Worm (Caenorhabditis elegans): ENCODE results near the gene daf-41.

Gene daf-41

ce11 chrIII:5245067-5245466 lies 29.5 kb downstream of the daf-41 start:
- TF ChIP-seq dao-5 (tag; optimal IDR thresholded peaks at IDR 0.05) (no peak), W03F9.2 (tag; optimal IDR thresholded peaks at IDR 0.05) (no peak), him-1 (tag; optimal IDR thresholded peaks at IDR 0.05) (no peak)

- TF ChIP-seq dao-5 (tag; optimal IDR thresholded peaks at IDR 0.05) = no peak
- TF ChIP-seq him-1 (tag; optimal IDR thresholded peaks at IDR 0.05) = no peak
- no peak for TF ChIP-seq W03F9.2 (tag; optimal IDR thresholded peaks at IDR 0.05)
Observed at ce11 chrIII:5244539-5244938, 30.0 kb downstream of the daf-41 start, which contains the start of gene cnd-1. Gene cnd-1, minus strand, starts transcription at chrIII:5244639.

ce11 chrIII:5241854-5242253 lies 32.7 kb downstream of the daf-41 start:
- TF ChIP-seq him-1 (tag; optimal IDR thresholded peaks at IDR 0.05) (no peak), dao-5 (tag; optimal IDR thresholded peaks at IDR 0.05) (no peak), W03F9.2 (tag; optimal IDR thresholded peaks at IDR 0.05) (no peak)

ce11 chrIII:5236104-5236503 lies 38.5 kb downstream of the daf-41 start, which contains the start of gene prx-10:
Gene prx-10, plus strand, starts transcription at chrIII:5236404.
- no peak for TF ChIP-seq W03F9.2 (tag; optimal IDR thresholded peaks at IDR 0.05)

- TF ChIP-seq W03F9.2 (tag; optimal IDR thresholded peaks at IDR 0.05) = no peak
- TF ChIP-seq dao-5 (tag; optimal IDR thresholded peaks at IDR 0.05) = no peak
- no peak for TF ChIP-seq him-1 (tag; optimal IDR thresholded peaks at IDR 0.05)
Observed at ce11 chrIII:5234312-5234711, 40.3 kb downstream of the daf-41 start, which contains the start of gene mrps-26. Gene mrps-26, plus strand, starts transcription at chrIII:5234612.

- TF ChIP-seq him-1 (tag; optimal IDR thresholded peaks at IDR 0.05) = no peak
- TF ChIP-seq W03F9.2 (tag; optimal IDR thresholded peaks at IDR 0.05) = no peak
- no peak for TF ChIP-seq dao-5 (tag; optimal IDR thresholded peaks at IDR 0.05)
Observed at ce11 chrIII:5233140-5233539, 41.4 kb downstream of the daf-41 start.

- no peak for TF ChIP-seq dao-5 (tag; optimal IDR thresholded peaks at IDR 0.05)
Observed at ce11 chrIII:5230415-5230814, 44.1 kb downstream of the daf-41 start, which contains the start of gene prmt-5. Gene prmt-5, plus strand, starts transcription at chrIII:5230555.

- TF ChIP-seq dao-5 (tag; optimal IDR thresholded peaks at IDR 0.05) (no peak), W03F9.2 (tag; optimal IDR thresholded peaks at IDR 0.05) (no peak), him-1 (tag; optimal IDR thresholded peaks at IDR 0.05) (no peak)
Observed at ce11 chrIII:5229511-5230250, 44.9 kb downstream of the daf-41 start.

- TF ChIP-seq W03F9.2 (tag; optimal IDR thresholded peaks at IDR 0.05) = no peak
- no peak for TF ChIP-seq dao-5 (tag; optimal IDR thresholded peaks at IDR 0.05)
- TF ChIP-seq him-1 (tag; optimal IDR thresholded peaks at IDR 0.05) = no peak
Observed at ce11 chrIII:5228839-5229238, 45.7 kb downstream of the daf-41 start.

ce11 chrIII:5227831-5228467 lies 46.6 kb downstream of the daf-41 start, which contains the start of the genes C34E10.12, C34E10.10 and atp-2:
Gene C34E10.12, minus strand, starts transcription at chrIII:5227881.
Gene C34E10.10, minus strand, starts transcription at chrIII:5227884.
Gene atp-2, plus strand, starts transcription at chrIII:5228417.
- TF ChIP-seq W03F9.2 (tag; optimal IDR thresholded peaks at IDR 0.05) (peak; percentile 89), dao-5 (tag; optimal IDR thresholded peaks at IDR 0.05) (no peak), him-1 (tag; optimal IDR thresholded peaks at IDR 0.05) (peak; percentile 7)

- TF ChIP-seq him-1 (tag; optimal IDR thresholded peaks at IDR 0.05) = no peak
- TF ChIP-seq W03F9.2 (tag; optimal IDR thresholded peaks at IDR 0.05) = peak; percentile 17
Observed at ce11 chrIII:5225321-5225720, 49.2 kb downstream of the daf-41 start, which contains the start of gene nex-1. Gene nex-1, plus strand, starts transcription at chrIII:5225621.

ce11 chrIII:5224908-5225307 lies 49.7 kb downstream of the daf-41 start:
- TF ChIP-seq dao-5 (tag; optimal IDR thresholded peaks at IDR 0.05) (no peak), W03F9.2 (tag; optimal IDR thresholded peaks at IDR 0.05) (no peak), him-1 (tag; optimal IDR thresholded peaks at IDR 0.05) (no peak)

All from whole organism, L4/young adult.